Fruit fly (Drosophila melanogaster): ENCODE data around the gene rdx.

The rdx gene

DNA sequence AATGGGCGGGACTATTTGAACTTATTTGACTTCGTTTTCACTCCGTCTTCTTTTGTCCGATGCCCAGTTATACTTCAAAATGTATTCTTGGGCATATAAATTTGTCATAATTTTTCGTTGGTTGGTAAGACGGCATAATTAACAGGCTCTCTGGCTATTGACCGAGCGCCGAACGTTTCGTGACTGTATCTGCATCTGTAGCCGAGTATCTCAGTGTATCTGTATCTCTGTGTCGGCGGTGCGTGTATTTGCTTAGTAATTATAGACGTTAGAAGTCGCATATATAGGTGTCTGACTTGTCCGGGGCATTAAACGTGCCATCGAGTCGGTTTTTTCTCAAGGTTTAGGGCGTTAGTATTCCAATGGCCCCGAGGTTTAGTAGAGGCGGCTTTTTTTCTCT is 26.7 kb downstream of the rdx start (continued):
- TF ChIP-seq pros (GFP tag; optimal IDR thresholded peaks at IDR 0.05): no peak
- TF ChIP-seq gcm2 (GFP tag; optimal IDR thresholded peaks at IDR 0.05): no peak
- no peak for TF ChIP-seq bab2 (GFP tag; optimal IDR thresholded peaks at IDR 0.05)
- TF ChIP-seq CG17829 (tag; optimal IDR thresholded peaks at IDR 0.05): no peak
- TF ChIP-seq cwo (GFP tag; optimal IDR thresholded peaks at IDR 0.05): peak; percentile 4
- TF ChIP-seq Dll (GFP tag; IDR thresholded peaks at IDR 0.05; ENCODE audit: partially characterized antibody): no peak
- no peak for TF ChIP-seq CG12219 (GFP tag; optimal IDR thresholded peaks at IDR 0.05)
- no peak for TF ChIP-seq CG4707 (GFP tag; optimal IDR thresholded peaks at IDR 0.05)
- TF ChIP-seq HHEX (GFP tag; optimal IDR thresholded peaks at IDR 0.05): peak; percentile 22
- TF ChIP-seq Usf (GFP tag; optimal IDR thresholded peaks at IDR 0.05): no peak
- TF ChIP-seq CG32767 (GFP tag; IDR thresholded peaks at IDR 0.05): no peak
- no peak for TF ChIP-seq slbo (GFP tag; IDR thresholded peaks at IDR 0.05)
- no peak for TF ChIP-seq gro (GFP tag; optimal IDR thresholded peaks at IDR 0.05)
- TF ChIP-seq Meics (GFP tag; optimal IDR thresholded peaks at IDR 0.05): peak; percentile 18
- TF ChIP-seq Abd-B (GFP tag; optimal IDR thresholded peaks at IDR 0.05): no peak
- TF ChIP-seq br (optimal IDR thresholded peaks at IDR 0.05): no peak
- no peak for TF ChIP-seq vfl (GFP tag; optimal IDR thresholded peaks at IDR 0.05)
- TF ChIP-seq otp (GFP tag; IDR thresholded peaks at IDR 0.05): 0 out of 3 replicates have a peak, but pooled peaks have one; percentile 39
- TF ChIP-seq CG10321 (GFP tag; IDR thresholded peaks at IDR 0.05): no peak
- no peak for TF ChIP-seq CG14710 (tag; optimal IDR thresholded peaks at IDR 0.05)
- TF ChIP-seq CG3281 (GFP tag; optimal IDR thresholded peaks at IDR 0.05): no peak
- no peak for TF ChIP-seq klu (GFP tag; IDR thresholded peaks at IDR 0.05)
- TF ChIP-seq dati (GFP tag; IDR thresholded peaks at IDR 0.05): no peak
- TF ChIP-seq CG17912 (GFP tag; optimal IDR thresholded peaks at IDR 0.05): no peak
- no peak for TF ChIP-seq az2 (GFP tag; optimal IDR thresholded peaks at IDR 0.05)
- peak; percentile 7 for TF ChIP-seq CG2202 (tag; optimal IDR thresholded peaks at IDR 0.05)
- no peak for TF ChIP-seq chn (GFP tag; optimal IDR thresholded peaks at IDR 0.05)
- TF ChIP-seq zf30C (GFP tag; optimal IDR thresholded peaks at IDR 0.05): peak; percentile 39
- TF ChIP-seq Dbx (GFP tag; IDR thresholded peaks at IDR 0.05): no peak
- no peak for TF ChIP-seq Doc3 (GFP tag; IDR thresholded peaks at IDR 0.05; ENCODE audit: partially characterized antibody)
- no peak for TF ChIP-seq CG6175 (GFP tag; IDR thresholded peaks at IDR 0.05)
- TF ChIP-seq CG3163 (GFP tag; optimal IDR thresholded peaks at IDR 0.05): peak; percentile 11
- peak; percentile 30 for TF ChIP-seq cg (GFP tag; optimal IDR thresholded peaks at IDR 0.05)
- TF ChIP-seq Hsf (GFP tag; optimal IDR thresholded peaks at IDR 0.05): no peak
- no peak for TF ChIP-seq org-1 (GFP tag; optimal IDR thresholded peaks at IDR 0.05)
- no peak for TF ChIP-seq CG9609 (GFP tag; optimal IDR thresholded peaks at IDR 0.05)
- TF ChIP-seq scrt (GFP tag; optimal IDR thresholded peaks at IDR 0.05): no peak
- no peak for TF ChIP-seq Blimp-1 (GFP tag; optimal IDR thresholded peaks at IDR 0.05)
- TF ChIP-seq CG14667 (GFP tag; IDR thresholded peaks at IDR 0.05): no peak
- no peak for TF ChIP-seq CG6654 (GFP tag; optimal IDR thresholded peaks at IDR 0.05)
- TF ChIP-seq CG7745 (tag; optimal IDR thresholded peaks at IDR 0.05): peak; percentile 20
- no peak for TF ChIP-seq CG7556 (GFP tag; optimal IDR thresholded peaks at IDR 0.05)
- no peak for TF ChIP-seq ap (GFP tag; IDR thresholded peaks at IDR 0.05)
- no peak for TF ChIP-seq nerfin-2 (GFP tag; IDR thresholded peaks at IDR 0.05; ENCODE audit: partially characterized antibody)
- 0 out of 2 replicates have a peak, but pooled peaks have one; percentile 21 for TF ChIP-seq CG4360 (GFP tag; IDR thresholded peaks at IDR 0.05)
- no peak for TF ChIP-seq pum (GFP tag; optimal IDR thresholded peaks at IDR 0.05)
- no peak for TF ChIP-seq kay (GFP tag; optimal IDR thresholded peaks at IDR 0.05)
- 0 out of 3 replicates have a peak, but pooled peaks have one; percentile 5 for TF ChIP-seq sr (GFP tag; IDR thresholded peaks at IDR 0.05)
- TF ChIP-seq CG11695 (GFP tag; IDR thresholded peaks at IDR 0.05): no peak
- TF ChIP-seq CG7372 (GFP tag; IDR thresholded peaks at IDR 0.05): no peak
- TF ChIP-seq CG18764 (GFP tag; optimal IDR thresholded peaks at IDR 0.05): no peak
- TF ChIP-seq sima (GFP tag; optimal IDR thresholded peaks at IDR 0.05): no peak

Measured in whole organism, embryonic.